Worm (Caenorhabditis elegans) whole organism, late embryonic: Measurements from ENCODE around the gene T04C12.9.

Experiments
- ceh-19 ChIP-seq: fragments of 200-800 bp; sonication (Bioruptor generic); optimal IDR thresholded peaks from 2 replicates; lab custom pipeline; 2018; ENCODE audit warnings: mild to moderate bottlenecking, missing genetic modification characterization, missing compliant biosample characterization
- rnt-1 ChIP-seq: sonication (generic microtip); optimal IDR thresholded peaks from 2 replicates; lab custom pipeline; 2016; ENCODE audit warnings: missing genetic modification characterization, missing compliant biosample characterization

DNA sequence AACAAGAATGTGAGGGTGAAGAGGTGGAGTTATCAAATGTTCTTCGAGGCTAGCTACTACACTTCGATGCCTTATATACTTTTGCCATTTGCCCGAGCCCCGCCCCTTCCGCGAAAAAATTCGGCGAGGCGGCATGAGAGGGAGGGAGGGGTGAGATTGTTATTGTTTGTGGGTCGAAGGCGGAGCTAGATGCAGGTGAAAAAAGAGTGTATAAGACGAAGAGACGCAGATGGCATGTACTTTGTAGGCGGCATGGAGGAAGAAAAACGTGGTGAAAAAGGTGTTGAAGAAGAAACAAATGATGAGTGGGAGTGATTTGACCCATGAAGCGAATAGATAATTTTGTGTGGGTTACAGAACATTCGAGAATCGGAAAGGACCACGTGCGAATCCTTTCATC, 50.6 kb downstream of the T04C12.9 start, which contains the start of gene C13G3.1:
- TF ChIP-seq ceh-19 (GFP tag; lab: Kevin White, UChicago), result no peak
- no peak for TF ChIP-seq rnt-1 (tag; lab: Kevin White, UChicago)
